Fruit fly (Drosophila melanogaster): ENCODE results near the gene brn.

DNA sequence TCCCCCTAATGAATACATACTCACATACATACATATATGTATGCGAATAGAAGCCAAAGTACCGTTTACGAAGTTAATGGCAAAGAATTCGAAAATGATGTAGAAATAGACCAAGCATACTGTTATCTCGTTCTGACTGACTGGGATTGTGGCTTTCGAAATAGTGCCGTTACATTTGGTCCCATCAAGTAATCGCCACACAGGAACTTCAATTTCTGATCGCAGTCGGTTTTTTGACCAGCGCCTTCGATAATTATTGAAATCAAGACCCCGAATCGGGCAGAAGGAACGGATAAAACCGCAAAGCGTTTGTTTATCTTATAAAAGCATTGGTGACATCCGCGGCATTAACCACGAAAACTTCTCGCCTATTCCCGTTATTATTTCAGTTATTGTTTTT, 15.4 kb downstream of the brn start:
- TF ChIP-seq Sin3A (optimal IDR thresholded peaks at IDR 0.05), result no peak
- TF ChIP-seq h (optimal IDR thresholded peaks at IDR 0.05), result no peak
- no peak for TF ChIP-seq Myc (optimal IDR thresholded peaks at IDR 0.05)
- TF ChIP-seq psq (optimal IDR thresholded peaks at IDR 0.05), result no peak
